Worm (Caenorhabditis elegans) whole organism, L4 larva: ENCODE measurements around the gene Y37H2A.10.

Experiments
- T26A8.4 ChIP-seq: fragments of 200-800 bp; sonication (Bioruptor generic); IDR thresholded peaks from 2 replicates; pipeline ENCODE4 v1.3.6; 2022; ENCODE audit warnings: missing genetic modification characterization, missing compliant biosample characterization
- aha-1 ChIP-seq: fragments of 150-350 bp; peaks from one replicate; lab custom pipeline; 2014; ENCODE audit warnings: missing biosample characterization, missing genetic modification characterization
- ama-1 ChIP-seq: fragments of 150-350 bp; optimal IDR thresholded peaks from 2 replicates; lab custom pipeline; 2014; ENCODE audit warnings: inconsistent platforms, mixed read lengths
- dpl-1 ChIP-seq: fragments of 150-350 bp; optimal IDR thresholded peaks from 2 replicates; lab custom pipeline; 2014; ENCODE audit warnings: missing biosample characterization, missing genetic modification reagents, missing genetic modification characterization
- hlh-30 ChIP-seq: sonication (generic microtip); optimal IDR thresholded peaks from 2 replicates; lab custom pipeline; 2017; ENCODE audit warnings: antibody characterized with exemption, mild to moderate bottlenecking, missing genetic modification characterization, missing compliant biosample characterization; ENCODE audit not compliant: insufficient read depth
- lin-13 ChIP-seq: fragments of 150-350 bp; optimal IDR thresholded peaks from 2 replicates; lab custom pipeline; 2014; ENCODE audit warnings: missing biosample characterization, missing genetic modification reagents, missing genetic modification characterization
- lin-39 ChIP-seq: fragments of 150-350 bp; optimal IDR thresholded peaks from 2 replicates; lab custom pipeline; 2014; ENCODE audit warnings: missing biosample characterization, missing genetic modification reagents, missing genetic modification characterization
- mxl-3 ChIP-seq: fragments of 200-800 bp; sonication (Bioruptor generic); optimal IDR thresholded peaks from 2 replicates; lab custom pipeline; 2018; ENCODE audit warnings: mild to moderate bottlenecking, missing genetic modification characterization, missing compliant biosample characterization
- snpc-1.2 ChIP-seq: fragments of 200-800 bp; sonication (Bioruptor generic); IDR thresholded peaks from 2 replicates; pipeline ENCODE4 v1.3.6; 2022; ENCODE audit warnings: missing genetic modification reagents, missing genetic modification characterization, missing compliant biosample characterization
- snpc-4 ChIP-seq: fragments of 150-350 bp; optimal IDR thresholded peaks from 2 replicates; lab custom pipeline; 2014; ENCODE audit warnings: missing biosample characterization, missing genetic modification characterization
- zag-1 ChIP-seq: fragments of 150-350 bp; optimal IDR thresholded peaks from 2 replicates; lab custom pipeline; 2014; ENCODE audit warnings: missing biosample characterization, missing genetic modification characterization

- TF ChIP-seq lin-39 (tag; lab: Kevin White, UChicago) (no peak), dpl-1 (no peak), aha-1 (tag; lab: Kevin White, UChicago) (no peak), mxl-3 (GFP tag; lab: Kevin White, UChicago) (no peak), ama-1 (lab: Kevin White, UChicago) (no peak), snpc-4 (tag; lab: Kevin White, UChicago) (no peak), hlh-30 (tag; lab: Kevin White, UChicago) (no peak), T26A8.4 (GFP tag; lab: Robert Waterston, UW) (no peak), zag-1 (no peak), lin-13 (no peak), snpc-1.2 (GFP tag; lab: Robert Waterston, UW) (no peak)
Measured at ce11 chrV:18141161-18141560, 2.4 kb downstream of the Y37H2A.10 start, which contains the start of gene Y37H2A.11.
